Fruit fly (Drosophila melanogaster) whole organism, prepupa: ENCODE data around the gene CG2246.
A peak's percentile ranks its signal among the peaks of the same experiment; 100 is the strongest.

ENCODE experiments used
- Blimp-1 ChIP-seq: fragments of 200-800 bp; sonication (Bioruptor generic); optimal IDR thresholded peaks from 3 replicates; lab custom pipeline; 2017; ENCODE audit warnings: missing biosample characterization, missing genetic modification characterization, mild to moderate bottlenecking, moderate library complexity, missing genetic modification reagents
- CG10631 ChIP-seq: fragments of 200-800 bp; sonication (Bioruptor generic); optimal IDR thresholded peaks from 2 replicates; lab custom pipeline; 2016; ENCODE audit warnings: missing biosample characterization, missing genetic modification characterization
- CG10669 ChIP-seq: fragments of 200-800 bp; sonication (Bioruptor generic); optimal IDR thresholded peaks from 3 replicates; lab custom pipeline; 2018; ENCODE audit warnings: missing biosample characterization, mild to moderate bottlenecking, missing genetic modification characterization, moderate library complexity
- CG11294 ChIP-seq: fragments of 200-800 bp; sonication (Bioruptor generic); IDR thresholded peaks from 2 replicates; pipeline ENCODE4 v1.3.6; 2022; ENCODE audit warnings: missing biosample characterization, missing genetic modification characterization
- CG11762 ChIP-seq: fragments of 200-800 bp; sonication (Bioruptor generic); optimal IDR thresholded peaks from 3 replicates; lab custom pipeline; 2016; ENCODE audit warnings: missing biosample characterization, missing genetic modification characterization; ENCODE audit not compliant: insufficient read depth
- CG11902 ChIP-seq: fragments of 200-800 bp; sonication (Bioruptor generic); optimal IDR thresholded peaks from 3 replicates; lab custom pipeline; 2016; ENCODE audit warnings: missing biosample characterization, missing genetic modification characterization
- CG15336 ChIP-seq: fragments of 200-800 bp; sonication (Bioruptor generic); IDR thresholded peaks from 2 replicates; pipeline ENCODE4 v1.3.6; 2022; ENCODE audit warnings: missing biosample characterization, missing genetic modification characterization
- CG1621 ChIP-seq: fragments of 200-800 bp; sonication (Bioruptor generic); optimal IDR thresholded peaks from 3 replicates; lab custom pipeline; 2018; ENCODE audit warnings: missing biosample characterization, mild to moderate bottlenecking, missing genetic modification characterization
- CG16779 ChIP-seq: fragments of 200-800 bp; sonication (Bioruptor generic); optimal IDR thresholded peaks from 3 replicates; lab custom pipeline; 2017; ENCODE audit warnings: missing biosample characterization, mild to moderate bottlenecking, missing genetic modification characterization
- CG31627 ChIP-seq: fragments of 200-800 bp; sonication (Bioruptor generic); optimal IDR thresholded peaks from 3 replicates; lab custom pipeline; 2016; ENCODE audit warnings: missing biosample characterization, missing genetic modification characterization
- CG32006 ChIP-seq: fragments of 200-800 bp; sonication (Bioruptor generic); optimal IDR thresholded peaks from 3 replicates; lab custom pipeline; 2017; ENCODE audit warnings: missing biosample characterization, mild to moderate bottlenecking, missing genetic modification characterization
- CG34406 ChIP-seq: fragments of 200-800 bp; sonication (Bioruptor generic); optimal IDR thresholded peaks from 3 replicates; lab custom pipeline; 2016; ENCODE audit warnings: missing biosample characterization, missing genetic modification characterization
- CG3919 ChIP-seq: fragments of 200-800 bp; sonication (Bioruptor generic); optimal IDR thresholded peaks from 3 replicates; lab custom pipeline; 2016; ENCODE audit warnings: missing biosample characterization, missing genetic modification characterization
- CG6163 ChIP-seq: fragments of 200-800 bp; sonication (Bioruptor generic); IDR thresholded peaks from 3 replicates; pipeline ENCODE4 v1.3.6; 2022; ENCODE audit warnings: missing biosample characterization, missing genetic modification characterization
- CG6276 ChIP-seq: fragments of 200-800 bp; sonication (Bioruptor generic); optimal IDR thresholded peaks from 2 replicates; lab custom pipeline; 2017; ENCODE audit warnings: missing biosample characterization, mild to moderate bottlenecking, missing genetic modification characterization
- CG6808 ChIP-seq: fragments of 200-800 bp; sonication (Bioruptor generic); optimal IDR thresholded peaks from 3 replicates; lab custom pipeline; 2017; ENCODE audit warnings: missing biosample characterization, missing genetic modification characterization, mild to moderate bottlenecking, moderate library complexity, missing genetic modification reagents
- CG6854 ChIP-seq: fragments of 200-800 bp; sonication (Bioruptor generic); optimal IDR thresholded peaks from 2 replicates; lab custom pipeline; 2017; ENCODE audit warnings: missing biosample characterization, mild to moderate bottlenecking, missing genetic modification characterization
- CG8119 ChIP-seq: fragments of 200-800 bp; sonication (Bioruptor generic); IDR thresholded peaks from 3 replicates; pipeline ENCODE4 v1.3.6; 2022; ENCODE audit warnings: missing biosample characterization, missing genetic modification characterization
- CG8319 ChIP-seq: fragments of 200-800 bp; sonication (Bioruptor generic); optimal IDR thresholded peaks from 3 replicates; lab custom pipeline; 2016; ENCODE audit warnings: missing biosample characterization, missing genetic modification characterization
- CG8632 ChIP-seq: fragments of 200-800 bp; sonication (Bioruptor generic); optimal IDR thresholded peaks from 3 replicates; lab custom pipeline; 2016; ENCODE audit warnings: missing biosample characterization, missing genetic modification characterization
- CG9139 ChIP-seq: fragments of 200-800 bp; sonication (Bioruptor generic); optimal IDR thresholded peaks from 3 replicates; lab custom pipeline; 2017; ENCODE audit warnings: missing biosample characterization, mild to moderate bottlenecking, missing genetic modification characterization
- Eip75B ChIP-seq: fragments of 200-800 bp; sonication (Bioruptor generic); optimal IDR thresholded peaks from 3 replicates; lab custom pipeline; 2016; ENCODE audit warnings: missing biosample characterization, missing genetic modification characterization
- Eip93F ChIP-seq: fragments of 200-800 bp; sonication (Bioruptor generic); optimal IDR thresholded peaks from 2 replicates; lab custom pipeline; 2016; ENCODE audit warnings: missing biosample characterization, mild to moderate bottlenecking, missing genetic modification characterization
- Ets21C ChIP-seq: fragments of 200-800 bp; sonication (Bioruptor generic); optimal IDR thresholded peaks from 3 replicates; lab custom pipeline; 2016; ENCODE audit warnings: missing biosample characterization, missing genetic modification characterization
- Gug ChIP-seq: fragments of 200-800 bp; sonication (Bioruptor generic); IDR thresholded peaks from 2 replicates; pipeline ENCODE4 v1.3.6; 2022; ENCODE audit warnings: missing biosample characterization, missing genetic modification characterization
- Hr39 ChIP-seq: fragments of 200-800 bp; sonication (Bioruptor generic); optimal IDR thresholded peaks from 2 replicates; lab custom pipeline; 2016; ENCODE audit warnings: missing biosample characterization, missing genetic modification characterization
- Hr4 ChIP-seq: fragments of 200-800 bp; sonication (Bioruptor generic); optimal IDR thresholded peaks from 3 replicates; lab custom pipeline; 2016; ENCODE audit warnings: missing biosample characterization, missing genetic modification characterization
- Lpt ChIP-seq: fragments of 200-800 bp; sonication (Bioruptor generic); optimal IDR thresholded peaks from 3 replicates; lab custom pipeline; 2016; ENCODE audit warnings: missing biosample characterization, missing genetic modification characterization
- Met ChIP-seq: fragments of 200-800 bp; sonication (Bioruptor generic); optimal IDR thresholded peaks from 3 replicates; lab custom pipeline; 2016; ENCODE audit warnings: missing biosample characterization, missing genetic modification characterization
- OdsH ChIP-seq: fragments of 200-800 bp; sonication (Bioruptor generic); optimal IDR thresholded peaks from 3 replicates; lab custom pipeline; 2016; ENCODE audit warnings: missing biosample characterization, missing genetic modification characterization
- Smox ChIP-seq: fragments of 200-800 bp; sonication (Bioruptor generic); optimal IDR thresholded peaks from 3 replicates; lab custom pipeline; 2016; ENCODE audit warnings: missing biosample characterization, missing genetic modification characterization
- Sox102F ChIP-seq: fragments of 200-800 bp; sonication (Bioruptor generic); optimal IDR thresholded peaks from 2 replicates; lab custom pipeline; 2016; ENCODE audit warnings: missing biosample characterization, mild to moderate bottlenecking, missing genetic modification characterization
- Sox15 ChIP-seq: fragments of 200-800 bp; sonication (Bioruptor generic); optimal IDR thresholded peaks from 3 replicates; lab custom pipeline; 2016; ENCODE audit warnings: missing biosample characterization, missing genetic modification characterization
- achi ChIP-seq: fragments of 200-800 bp; sonication (Bioruptor generic); optimal IDR thresholded peaks from 3 replicates; lab custom pipeline; 2016; ENCODE audit warnings: missing biosample characterization, missing genetic modification characterization
- acj6 ChIP-seq: fragments of 200-800 bp; sonication (Bioruptor generic); optimal IDR thresholded peaks from 3 replicates; lab custom pipeline; 2016; ENCODE audit warnings: missing biosample characterization, missing genetic modification characterization
- cyc ChIP-seq: fragments of 200-800 bp; sonication (Bioruptor generic); optimal IDR thresholded peaks from 3 replicates; lab custom pipeline; 2016; ENCODE audit warnings: missing biosample characterization, missing genetic modification characterization
- dac ChIP-seq: fragments of 200-800 bp; sonication (Bioruptor generic); optimal IDR thresholded peaks from 2 replicates; lab custom pipeline; 2017; ENCODE audit warnings: missing biosample characterization, mild to moderate bottlenecking, missing genetic modification characterization
- dsx ChIP-seq: fragments of 200-800 bp; optimal IDR thresholded peaks from 3 replicates; lab custom pipeline; 2019; ENCODE audit warnings: missing biosample characterization, mild to moderate bottlenecking, missing genetic modification characterization, moderate library complexity; ENCODE audit not compliant: poor library complexity, severe bottlenecking
- esn ChIP-seq: fragments of 200-800 bp; sonication (Bioruptor generic); optimal IDR thresholded peaks from 2 replicates; lab custom pipeline; 2016; ENCODE audit warnings: missing biosample characterization, mild to moderate bottlenecking, missing genetic modification characterization, moderate library complexity
- fd85E ChIP-seq: fragments of 200-800 bp; sonication (Bioruptor generic); optimal IDR thresholded peaks from 3 replicates; lab custom pipeline; 2016; ENCODE audit warnings: missing biosample characterization, missing genetic modification characterization
- fkh ChIP-seq: fragments of 200-800 bp; sonication (Bioruptor generic); optimal IDR thresholded peaks from 3 replicates; lab custom pipeline; 2017; ENCODE audit warnings: missing biosample characterization, mild to moderate bottlenecking, missing genetic modification characterization, moderate library complexity
- net ChIP-seq: fragments of 200-800 bp; sonication (Bioruptor generic); optimal IDR thresholded peaks from 3 replicates; lab custom pipeline; 2016; ENCODE audit warnings: missing biosample characterization, missing genetic modification characterization
- pdm3 ChIP-seq: fragments of 200-800 bp; sonication (Bioruptor generic); optimal IDR thresholded peaks from 3 replicates; lab custom pipeline; 2016; ENCODE audit warnings: missing biosample characterization, missing genetic modification characterization
- salr ChIP-seq, 2 experiments: fragments of 200-800 bp; sonication (Bioruptor generic); optimal IDR thresholded peaks; 3 replicates each; lab custom pipeline; 2016 to 2018; ENCODE audit warnings: missing biosample characterization in 2 of 2, missing genetic modification characterization in 2 of 2, mild to moderate bottlenecking in 1 of 2
- spab ChIP-seq: fragments of 200-800 bp; sonication (Bioruptor generic); optimal IDR thresholded peaks from 2 replicates; lab custom pipeline; 2017; ENCODE audit warnings: missing biosample characterization, mild to moderate bottlenecking, missing genetic modification characterization, missing genetic modification reagents
- ss ChIP-seq, 2 experiments: fragments of 200-800 bp; sonication (Bioruptor generic); optimal IDR thresholded peaks; 2 replicates in 1 of 2; 3 replicates in 1 of 2; lab custom pipeline; 2017 to 2018; ENCODE audit warnings: mild to moderate bottlenecking in 2 of 2, missing biosample characterization in 2 of 2, missing genetic modification characterization in 2 of 2, moderate library complexity in 1 of 2
- topi ChIP-seq: fragments of 200-800 bp; sonication (Bioruptor generic); optimal IDR thresholded peaks from 3 replicates; lab custom pipeline; 2016; ENCODE audit warnings: missing biosample characterization, missing genetic modification characterization
- vri ChIP-seq: fragments of 200-800 bp; sonication (Bioruptor generic); optimal IDR thresholded peaks from 3 replicates; lab custom pipeline; 2016; ENCODE audit warnings: missing biosample characterization, mild to moderate bottlenecking, missing genetic modification characterization

The CG2246 gene

DNA sequence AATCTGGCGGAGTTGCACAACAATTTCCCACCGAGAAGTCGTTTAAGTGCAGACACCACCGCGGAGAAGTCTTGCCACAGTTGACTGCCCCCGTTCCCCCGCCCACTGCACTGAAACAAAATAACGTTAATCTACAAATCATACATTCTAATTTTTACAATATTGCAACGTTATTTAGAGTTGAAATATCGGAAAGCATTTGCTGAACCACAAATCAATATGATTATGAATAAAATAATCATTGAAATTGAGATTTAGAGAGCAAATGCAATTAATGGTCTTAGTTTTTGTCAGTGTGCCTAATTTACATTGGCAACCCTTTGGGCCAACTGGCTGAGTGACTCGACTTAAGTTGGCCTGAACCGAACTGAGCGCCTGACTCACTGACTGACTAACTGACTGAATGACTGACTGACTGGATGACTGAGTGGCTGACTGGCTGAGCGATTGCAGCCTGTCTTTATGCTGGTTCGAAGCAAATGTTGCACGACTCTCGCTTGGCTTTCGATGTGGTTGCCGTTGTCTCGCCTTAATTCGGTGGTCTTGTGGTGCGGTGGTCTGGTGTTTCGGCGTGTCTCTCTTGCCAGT is 30.6 kb downstream of the CG2246 start (continued):
- TF ChIP-seq Blimp-1 (GFP tag; lab: Kevin White, UChicago) (peak; percentile 73), CG1621 (tag; lab: Kevin White, UChicago) (peak; percentile 91), CG6854 (GFP tag; lab: Kevin White, UChicago) (peak; percentile 81), CG31627 (GFP tag; lab: Kevin White, UChicago) (peak; percentile 92), salr (GFP tag; optimal IDR thresholded peaks at IDR 0.05; lab: Kevin White, UChicago) (peak; percentile 83 to 89), CG8319 (GFP tag; lab: Kevin White, UChicago) (peak; percentile 87), Hr4 (GFP tag; lab: Kevin White, UChicago) (peak; percentile 86), CG11294 (peak; percentile 81), Hr39 (GFP tag; lab: Kevin White, UChicago) (peak; percentile 90), achi (peak; percentile 90), acj6 (peak; percentile 90), spab (GFP tag; lab: Kevin White, UChicago) (peak; percentile 83), cyc (GFP tag; lab: Kevin White, UChicago) (peak; percentile 94), CG9139 (peak; percentile 74), vri (peak; percentile 88), CG3919 (GFP tag; lab: Kevin White, UChicago) (peak; percentile 93), Met (peak; percentile 90), Sox15 (GFP tag; lab: Kevin White, UChicago) (peak; percentile 81), Eip75B (peak; percentile 93), CG8119 (GFP tag; lab: Robert Waterston, UW) (peak; percentile 92), Lpt (GFP tag; lab: Kevin White, UChicago) (peak; percentile 86), dac (GFP tag; lab: Kevin White, UChicago) (peak; percentile 66), Smox (GFP tag; lab: Kevin White, UChicago) (peak; percentile 91), OdsH (GFP tag; lab: Kevin White, UChicago) (peak; percentile 93), CG6276 (GFP tag; lab: Kevin White, UChicago) (peak; percentile 80), esn (GFP tag; lab: Kevin White, UChicago) (peak; percentile 96), Eip93F (GFP tag; lab: Kevin White, UChicago) (peak; percentile 75), topi (GFP tag; lab: Kevin White, UChicago) (peak; percentile 93), CG11762 (GFP tag; lab: Kevin White, UChicago) (peak; percentile 81), pdm3 (GFP tag; lab: Kevin White, UChicago) (peak; percentile 93), CG11902 (GFP tag; lab: Kevin White, UChicago) (peak; percentile 81), CG10631 (peak; percentile 90), net (GFP tag; lab: Kevin White, UChicago) (peak; percentile 82), CG15336 (GFP tag; lab: Robert Waterston, UW) (peak; percentile 92), CG32006 (peak; percentile 90), CG10669 (peak; percentile 89), Sox102F (peak; percentile 92), CG6163 (GFP tag; lab: Robert Waterston, UW) (peak; percentile 97; the same call in 2 of the 3 replicates)

DNA sequence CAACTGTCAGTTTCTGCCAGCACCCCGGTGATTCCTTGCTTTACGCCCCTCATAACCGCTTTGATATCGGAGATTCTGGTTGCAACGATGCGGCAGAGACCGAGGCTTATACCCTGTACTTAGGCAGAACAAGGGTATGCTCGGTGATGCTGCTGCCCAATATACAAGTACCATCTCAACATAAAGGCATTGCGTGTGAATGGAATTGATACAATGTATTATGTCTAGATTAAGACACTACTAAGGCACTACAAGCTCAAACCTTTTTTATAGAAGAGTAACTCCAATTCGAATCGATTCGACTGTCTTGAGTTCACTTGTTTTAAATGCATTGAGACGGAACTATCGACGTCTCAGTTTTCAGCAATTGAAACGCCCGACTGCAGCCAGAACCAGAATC is 34.1 kb downstream of the CG2246 start:
- peak; percentile 74 for TF ChIP-seq CG15336 (GFP tag; lab: Robert Waterston, UW)
- TF ChIP-seq cyc (GFP tag; lab: Kevin White, UChicago) = peak; percentile 47
- TF ChIP-seq fkh (GFP tag; lab: Kevin White, UChicago) = no peak
- TF ChIP-seq CG6808 (GFP tag; lab: Kevin White, UChicago) = no peak
- TF ChIP-seq CG8632 = no peak
- no peak for TF ChIP-seq fd85E (GFP tag; lab: Kevin White, UChicago)
- no peak for TF ChIP-seq CG8319 (GFP tag; lab: Kevin White, UChicago)
- peak; percentile 22 for TF ChIP-seq CG34406 (GFP tag; lab: Kevin White, UChicago)
- TF ChIP-seq salr (GFP tag; optimal IDR thresholded peaks at IDR 0.05; lab: Kevin White, UChicago) = peak in 1 of 2 experiments; percentile 57
- TF ChIP-seq net (GFP tag; lab: Kevin White, UChicago) = peak; percentile 32
- TF ChIP-seq topi (GFP tag; lab: Kevin White, UChicago) = peak; percentile 45
- TF ChIP-seq CG32006 = peak; percentile 88
- TF ChIP-seq dac (GFP tag; lab: Kevin White, UChicago) = peak; percentile 74
- peak; percentile 57; the same call in 2 of the 3 replicates for TF ChIP-seq CG8119 (GFP tag; lab: Robert Waterston, UW)
- no peak for TF ChIP-seq Ets21C (GFP tag; lab: Kevin White, UChicago)
- TF ChIP-seq CG11294 = no peak; the same call in 1 of the 2 replicates
- TF ChIP-seq Blimp-1 (GFP tag; lab: Kevin White, UChicago) = no peak
- TF ChIP-seq Sox102F = peak; percentile 29
- TF ChIP-seq CG16779 (tag; lab: Kevin White, UChicago) = no peak
- peak; percentile 19 for TF ChIP-seq dsx (GFP tag; lab: Kevin White, UChicago)
- peak; percentile 59 for TF ChIP-seq pdm3 (GFP tag; lab: Kevin White, UChicago)
- TF ChIP-seq Gug (GFP tag; lab: Robert Waterston, UW) = peak; percentile 47
- no peak for TF ChIP-seq ss (GFP tag; optimal IDR thresholded peaks at IDR 0.05; lab: Kevin White, UChicago)
- TF ChIP-seq vri = no peak
